Fruit fly (Drosophila melanogaster) whole organism, embryonic: ENCODE results near the gene CG31141.

Experiments used
- B-H2 ChIP-seq: fragments of 200-800 bp; sonication (Bioruptor generic); optimal IDR thresholded peaks from 2 replicates; lab custom pipeline; 2018; ENCODE audit warnings: missing biosample characterization, mild to moderate bottlenecking, missing genetic modification characterization
- BEAF-32 ChIP-seq: fragments of 200-800 bp; sonication (Bioruptor generic); optimal IDR thresholded peaks from 3 replicates; lab custom pipeline; 2017; ENCODE audit warnings: missing biosample characterization, missing genetic modification characterization, mild to moderate bottlenecking, moderate library complexity, missing genetic modification reagents
- Blimp-1 ChIP-seq: fragments of 200-800 bp; sonication (Bioruptor generic); optimal IDR thresholded peaks from 3 replicates; lab custom pipeline; 2018; ENCODE audit warnings: missing biosample characterization, missing genetic modification characterization, mild to moderate bottlenecking, moderate library complexity, missing genetic modification reagents
- CG10366 ChIP-seq: fragments of 200-800 bp; sonication (Bioruptor generic); IDR thresholded peaks from 2 replicates; pipeline ENCODE4 v1.3.6; 2022; ENCODE audit warnings: missing biosample characterization, missing genetic modification characterization
- CG10431 ChIP-seq: fragments of 200-800 bp; sonication (Bioruptor generic); optimal IDR thresholded peaks from 3 replicates; lab custom pipeline; 2018; ENCODE audit warnings: missing biosample characterization, mild to moderate bottlenecking, missing genetic modification characterization
- CG11723 ChIP-seq: fragments of 200-800 bp; sonication (Bioruptor generic); optimal IDR thresholded peaks from 2 replicates; lab custom pipeline; 2017; ENCODE audit warnings: missing biosample characterization, mild to moderate bottlenecking, missing genetic modification characterization
- CG15011 ChIP-seq: fragments of 200-800 bp; sonication (Bioruptor generic); optimal IDR thresholded peaks from 3 replicates; lab custom pipeline; 2018; ENCODE audit warnings: missing biosample characterization, mild to moderate bottlenecking, missing genetic modification characterization
- CG15269 ChIP-seq: fragments of 200-800 bp; sonication (Bioruptor generic); optimal IDR thresholded peaks from 2 replicates; lab custom pipeline; 2018; ENCODE audit warnings: missing biosample characterization, mild to moderate bottlenecking, missing genetic modification characterization, moderate library complexity
- CG15514 ChIP-seq: fragments of 200-800 bp; sonication (Bioruptor generic); optimal IDR thresholded peaks from 3 replicates; lab custom pipeline; 2017; ENCODE audit warnings: missing biosample characterization, missing genetic modification characterization, mild to moderate bottlenecking, moderate library complexity, missing genetic modification reagents
- CG17568 ChIP-seq: fragments of 200-800 bp; sonication (Bioruptor generic); optimal IDR thresholded peaks from 2 replicates; lab custom pipeline; 2018; ENCODE audit warnings: missing biosample characterization, mild to moderate bottlenecking, missing genetic modification characterization, moderate library complexity
- CG1792 ChIP-seq: fragments of 200-800 bp; sonication (Bioruptor generic); optimal IDR thresholded peaks from 2 replicates; lab custom pipeline; 2016; ENCODE audit warnings: missing biosample characterization, missing genetic modification characterization
- CG18764 ChIP-seq: fragments of 200-800 bp; sonication (Bioruptor generic); optimal IDR thresholded peaks from 3 replicates; lab custom pipeline; 2016; ENCODE audit warnings: missing biosample characterization, missing genetic modification characterization
- CG2889 ChIP-seq: fragments of 200-800 bp; sonication (Bioruptor generic); IDR thresholded peaks from 3 replicates; pipeline ENCODE4 v1.3.6; 2022; ENCODE audit warnings: missing biosample characterization, missing genetic modification characterization
- CG31365 ChIP-seq: fragments of 200-800 bp; sonication (Bioruptor generic); optimal IDR thresholded peaks from 2 replicates; lab custom pipeline; 2018; ENCODE audit warnings: missing biosample characterization, mild to moderate bottlenecking, missing genetic modification characterization
- CG43689 ChIP-seq: fragments of 200-800 bp; sonication (Bioruptor generic); IDR thresholded peaks from 2 replicates; pipeline ENCODE4 v1.3.6; 2022; ENCODE audit warnings: missing biosample characterization, missing genetic modification characterization
- CG6254 ChIP-seq: fragments of 200-800 bp; sonication (Bioruptor generic); optimal IDR thresholded peaks from 3 replicates; lab custom pipeline; 2017; ENCODE audit warnings: mild to moderate bottlenecking, missing biosample characterization, missing genetic modification reagents, missing genetic modification characterization
- CG8281 ChIP-seq: fragments of 200-800 bp; sonication (Bioruptor generic); optimal IDR thresholded peaks from 2 replicates; lab custom pipeline; 2018; ENCODE audit warnings: missing biosample characterization, mild to moderate bottlenecking, missing genetic modification characterization, moderate library complexity
- CG9609 ChIP-seq: fragments of 200-800 bp; sonication (Bioruptor generic); optimal IDR thresholded peaks from 3 replicates; lab custom pipeline; 2016; ENCODE audit warnings: missing biosample characterization, missing genetic modification characterization
- Camta ChIP-seq: fragments of 200-800 bp; sonication (Bioruptor generic); optimal IDR thresholded peaks from 2 replicates; lab custom pipeline; 2016; ENCODE audit warnings: missing biosample characterization, missing genetic modification characterization
- Deaf1 ChIP-seq: fragments of 200-800 bp; optimal IDR thresholded peaks from 3 replicates; lab custom pipeline; 2019; ENCODE audit warnings: missing biosample characterization, mild to moderate bottlenecking, missing genetic modification characterization, moderate library complexity
- Ets97D ChIP-seq: fragments of 200-800 bp; sonication (Bioruptor generic); optimal IDR thresholded peaks from 3 replicates; lab custom pipeline; 2016; ENCODE audit warnings: missing biosample characterization, missing genetic modification characterization
- HHEX ChIP-seq: fragments of 200-800 bp; sonication (Bioruptor generic); optimal IDR thresholded peaks from 3 replicates; lab custom pipeline; 2017; ENCODE audit warnings: missing biosample characterization, mild to moderate bottlenecking, missing genetic modification characterization, missing genetic modification reagents
- HLH54F ChIP-seq: fragments of 200-800 bp; sonication (Bioruptor generic); optimal IDR thresholded peaks from 3 replicates; lab custom pipeline; 2016; ENCODE audit warnings: missing biosample characterization, missing genetic modification characterization
- Hmr ChIP-seq: fragments of 200-800 bp; sonication (Bioruptor generic); optimal IDR thresholded peaks from 3 replicates; lab custom pipeline; 2017; ENCODE audit warnings: mild to moderate bottlenecking, missing biosample characterization, missing genetic modification reagents, missing genetic modification characterization
- Myb ChIP-seq: fragments of 200-800 bp; sonication (Bioruptor generic); optimal IDR thresholded peaks from 2 replicates; lab custom pipeline; 2016; ENCODE audit warnings: missing biosample characterization, missing genetic modification characterization
- NC2α ChIP-seq: fragments of 200-800 bp; sonication (Bioruptor generic); optimal IDR thresholded peaks from 2 replicates; lab custom pipeline; 2016; ENCODE audit warnings: missing biosample characterization, missing genetic modification characterization
- NfI ChIP-seq: fragments of 200-800 bp; sonication (Bioruptor generic); optimal IDR thresholded peaks from 3 replicates; lab custom pipeline; 2018; ENCODE audit warnings: missing biosample characterization, mild to moderate bottlenecking, missing genetic modification characterization, moderate library complexity
- Ssrp ChIP-seq: fragments of 200-800 bp; sonication (Bioruptor generic); optimal IDR thresholded peaks from 2 replicates; lab custom pipeline; 2018; ENCODE audit warnings: missing biosample characterization, mild to moderate bottlenecking, missing genetic modification characterization, moderate library complexity
- az2 ChIP-seq: fragments of 200-800 bp; sonication (Bioruptor generic); optimal IDR thresholded peaks from 3 replicates; lab custom pipeline; 2016; ENCODE audit warnings: missing biosample characterization, missing genetic modification characterization
- bab2 ChIP-seq: fragments of 200-800 bp; sonication (Bioruptor generic); optimal IDR thresholded peaks from 2 replicates; lab custom pipeline; 2016; ENCODE audit warnings: missing biosample characterization, missing genetic modification characterization
- bsh ChIP-seq, 2 experiments: fragments of 200-800 bp; sonication (Bioruptor generic); optimal IDR thresholded peaks; 2 replicates each; lab custom pipeline; 2017 to 2018; ENCODE audit warnings: mild to moderate bottlenecking in 2 of 2, missing biosample characterization in 2 of 2, missing genetic modification characterization in 2 of 2, moderate library complexity in 1 of 2
- dmrt99B ChIP-seq: fragments of 200-800 bp; sonication (Bioruptor generic); optimal IDR thresholded peaks from 2 replicates; lab custom pipeline; 2018; ENCODE audit warnings: missing biosample characterization, mild to moderate bottlenecking, missing genetic modification characterization, moderate library complexity
- fd102C ChIP-seq: fragments of 200-800 bp; sonication (Bioruptor generic); optimal IDR thresholded peaks from 2 replicates; lab custom pipeline; 2018; ENCODE audit warnings: missing biosample characterization, mild to moderate bottlenecking, missing genetic modification characterization, moderate library complexity
- fd3F ChIP-seq: fragments of 200-800 bp; sonication (Bioruptor generic); optimal IDR thresholded peaks from 2 replicates; lab custom pipeline; 2018; ENCODE audit warnings: missing biosample characterization, mild to moderate bottlenecking, missing genetic modification characterization, moderate library complexity
- fd96Cb ChIP-seq: fragments of 200-800 bp; sonication (Bioruptor generic); optimal IDR thresholded peaks from 2 replicates; lab custom pipeline; 2018; ENCODE audit warnings: missing biosample characterization, mild to moderate bottlenecking, missing genetic modification characterization, moderate library complexity
- ftz-f1 ChIP-seq: fragments of 200-800 bp; sonication (Bioruptor generic); optimal IDR thresholded peaks from 2 replicates; lab custom pipeline; 2016; ENCODE audit warnings: missing biosample characterization, missing genetic modification characterization
- hb ChIP-seq: fragments of 200-800 bp; sonication (Bioruptor generic); IDR thresholded peaks from 3 replicates; pipeline ENCODE4 v1.3.6; 2022; ENCODE audit warnings: missing biosample characterization, missing genetic modification characterization; ENCODE audit not compliant: partially characterized antibody
- jing ChIP-seq: fragments of 200-800 bp; sonication (Bioruptor generic); optimal IDR thresholded peaks from 2 replicates; lab custom pipeline; 2018; ENCODE audit warnings: missing biosample characterization, mild to moderate bottlenecking, missing genetic modification characterization
- kah ChIP-seq: fragments of 200-800 bp; sonication (Bioruptor generic); optimal IDR thresholded peaks from 2 replicates; lab custom pipeline; 2018; ENCODE audit warnings: missing biosample characterization, mild to moderate bottlenecking, missing genetic modification characterization
- maf-S ChIP-seq: fragments of 200-800 bp; sonication (Bioruptor generic); optimal IDR thresholded peaks from 2 replicates; lab custom pipeline; 2016; ENCODE audit warnings: missing biosample characterization, missing genetic modification characterization
- mirr ChIP-seq: fragments of 200-800 bp; sonication (Bioruptor generic); optimal IDR thresholded peaks from 3 replicates; lab custom pipeline; 2018; ENCODE audit warnings: missing biosample characterization, mild to moderate bottlenecking, missing genetic modification characterization
- nau ChIP-seq: fragments of 200-800 bp; sonication (Bioruptor generic); optimal IDR thresholded peaks from 3 replicates; lab custom pipeline; 2017; ENCODE audit warnings: missing biosample characterization, mild to moderate bottlenecking, missing genetic modification characterization, missing genetic modification reagents
- pho ChIP-seq: fragments of 200-800 bp; sonication (Bioruptor generic); optimal IDR thresholded peaks from 2 replicates; lab custom pipeline; 2016; ENCODE audit warnings: missing biosample characterization, missing genetic modification characterization
- psq ChIP-seq: fragments of 200-800 bp; sonication (Bioruptor generic); optimal IDR thresholded peaks from 2 replicates; lab custom pipeline; 2017; ENCODE audit warnings: missing biosample characterization, missing genetic modification characterization
- ranshi ChIP-seq: fragments of 200-800 bp; sonication (Bioruptor generic); IDR thresholded peaks from 2 replicates; pipeline ENCODE4 v1.3.6; 2022; ENCODE audit warnings: missing biosample characterization, missing genetic modification characterization
- sd ChIP-seq: fragments of 200-800 bp; sonication (Bioruptor generic); optimal IDR thresholded peaks from 3 replicates; lab custom pipeline; 2018; ENCODE audit warnings: missing biosample characterization, mild to moderate bottlenecking, missing genetic modification characterization, moderate library complexity
- sens ChIP-seq: fragments of 200-800 bp; sonication (Bioruptor generic); peaks from one replicate; lab custom pipeline; 2016; ENCODE audit warnings: missing biosample characterization, missing genetic modification characterization
- sisA ChIP-seq: fragments of 200-800 bp; sonication (Bioruptor generic); IDR thresholded peaks from 2 replicates; pipeline ENCODE4 v1.3.6; 2022; ENCODE audit warnings: missing biosample characterization, missing genetic modification characterization
- tin ChIP-seq: fragments of 200-800 bp; sonication (Bioruptor generic); optimal IDR thresholded peaks from 3 replicates; lab custom pipeline; 2016; ENCODE audit warnings: missing biosample characterization, missing genetic modification characterization
- vnd ChIP-seq: fragments of 200-800 bp; sonication (Bioruptor generic); IDR thresholded peaks from 3 replicates; pipeline ENCODE4 v1.3.6; 2022; ENCODE audit warnings: missing biosample characterization, missing genetic modification characterization; ENCODE audit not compliant: partially characterized antibody

Gene CG31141

DNA sequence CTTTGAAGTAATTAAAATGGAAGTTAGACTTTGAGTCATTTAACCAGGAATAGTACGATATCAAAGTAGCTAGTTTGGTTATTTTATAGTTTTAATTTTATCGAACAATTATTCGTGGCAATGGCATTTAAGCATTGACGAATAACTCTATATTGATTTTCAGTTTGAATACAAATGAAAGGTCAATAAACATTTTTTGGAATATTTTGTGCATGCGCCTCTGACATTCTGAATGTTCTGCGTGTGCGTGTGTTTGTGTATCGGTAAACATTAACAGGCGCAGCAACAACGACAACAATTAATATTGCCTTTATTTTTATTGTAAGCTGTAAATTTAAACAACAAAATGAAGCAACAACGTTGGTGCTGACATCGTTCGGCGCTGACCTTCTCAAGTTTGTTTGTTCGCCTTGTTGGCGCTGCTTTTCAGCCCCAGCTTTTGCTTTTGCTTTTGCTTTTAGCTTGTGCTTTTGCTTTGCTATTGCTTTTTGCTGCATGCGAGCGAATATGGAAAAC lies 13.7 kb upstream of the CG31141 start (continued):
- no peak for TF ChIP-seq psq
- peak; percentile 61 for TF ChIP-seq CG15514 (GFP tag; lab: Kevin White, UChicago)
- no peak for TF ChIP-seq sisA
- peak; percentile 18 for TF ChIP-seq bab2
- peak; percentile 56 for TF ChIP-seq dmrt99B (tag; lab: Kevin White, UChicago)
- peak; percentile 1 for TF ChIP-seq CG6254 (GFP tag; lab: Kevin White, UChicago)
- TF ChIP-seq Camta (GFP tag; lab: Kevin White, UChicago), result no peak
- peak; percentile 67 for TF ChIP-seq mirr
- TF ChIP-seq fd102C, result no peak
- no peak for TF ChIP-seq maf-S (GFP tag; lab: Kevin White, UChicago)
- peak; percentile 31 for TF ChIP-seq CG8281
- peak; percentile 47 for TF ChIP-seq Blimp-1 (GFP tag; lab: Kevin White, UChicago)
- no peak for TF ChIP-seq Ssrp (tag; lab: Kevin White, UChicago)
- no peak for TF ChIP-seq B-H2 (GFP tag; lab: Kevin White, UChicago)
- TF ChIP-seq Hmr (GFP tag; lab: Kevin White, UChicago), result peak; percentile 49
- TF ChIP-seq Deaf1, result no peak
- TF ChIP-seq CG15269, result peak; percentile 75
- no peak for TF ChIP-seq Myb (GFP tag; lab: Kevin White, UChicago)
- TF ChIP-seq ranshi (GFP tag; lab: Robert Waterston, UW), result peak; percentile 31; the same call in 1 of the 2 replicates
- peak; percentile 72 for TF ChIP-seq sd (tag; lab: Kevin White, UChicago)
- TF ChIP-seq kah (GFP tag; lab: Kevin White, UChicago), result peak; percentile 52
- TF ChIP-seq az2, result peak; percentile 11
- peak; percentile 70 for TF ChIP-seq CG17568
- no peak for TF ChIP-seq vnd
- peak; percentile 83 for TF ChIP-seq sens (GFP tag; lab: Kevin White, UChicago)
- peak; percentile 6 for TF ChIP-seq CG10431
- TF ChIP-seq HLH54F, result no peak
- TF ChIP-seq CG9609 (GFP tag; lab: Kevin White, UChicago), result no peak
- no peak for TF ChIP-seq pho (GFP tag; lab: Kevin White, UChicago)
- TF ChIP-seq HHEX (GFP tag; lab: Kevin White, UChicago), result peak; percentile 39
- no peak for TF ChIP-seq BEAF-32 (GFP tag; lab: Kevin White, UChicago)
- peak; percentile 39 for TF ChIP-seq CG18764
- TF ChIP-seq tin (GFP tag; lab: Kevin White, UChicago), result peak; percentile 1
- TF ChIP-seq Ets97D (GFP tag; lab: Kevin White, UChicago), result no peak
- TF ChIP-seq ftz-f1 (GFP tag; lab: Kevin White, UChicago), result peak; percentile 61
- peak; percentile 20 for TF ChIP-seq NfI (GFP tag; lab: Kevin White, UChicago)
- TF ChIP-seq nau (GFP tag; lab: Kevin White, UChicago), result peak; percentile 80
- no peak for TF ChIP-seq hb (GFP tag; lab: Robert Waterston, UW)
- peak; percentile 27 for TF ChIP-seq CG1792 (GFP tag; lab: Kevin White, UChicago)
- TF ChIP-seq fd3F (GFP tag; lab: Kevin White, UChicago), result peak; percentile 55
- TF ChIP-seq CG2889 (GFP tag; lab: Robert Waterston, UW), result no peak
- TF ChIP-seq CG31365 (tag; lab: Kevin White, UChicago), result no peak
- no peak for TF ChIP-seq NC2α (GFP tag; lab: Kevin White, UChicago)
- no peak for TF ChIP-seq CG43689 (GFP tag; lab: Robert Waterston, UW)
- TF ChIP-seq jing (GFP tag; lab: Kevin White, UChicago), result no peak
- TF ChIP-seq CG15011 (GFP tag; lab: Kevin White, UChicago), result peak; percentile 6
- no peak for TF ChIP-seq fd96Cb (tag; lab: Kevin White, UChicago)
- TF ChIP-seq bsh (GFP tag; optimal IDR thresholded peaks at IDR 0.05; lab: Kevin White, UChicago), result peak in 1 of 2 experiments; percentile 42
- TF ChIP-seq CG11723 (GFP tag; lab: Kevin White, UChicago), result peak; percentile 39
- TF ChIP-seq CG10366 (GFP tag; lab: Robert Waterston, UW), result no peak
